Worm (Caenorhabditis elegans): ENCODE data around the gene F31D5.1.

Gene F31D5.1

ce11 chrII:4228112-4228770 is 9.1 kb downstream of the F31D5.1 start (continued):
- TF ChIP-seq C06A6.2 (GFP tag; conservative IDR thresholded peaks at IDR 0.05) = no peak
- no peak for TF ChIP-seq ztf-25 (GFP tag; IDR thresholded peaks at IDR 0.05)
- no peak for TF ChIP-seq efl-1 (GFP tag; optimal IDR thresholded peaks at IDR 0.05)
- TF ChIP-seq lin-40 (tag; optimal IDR thresholded peaks at IDR 0.05) = no peak
- TF ChIP-seq B0261.1 (tag; optimal IDR thresholded peaks at IDR 0.05) = no peak
- no peak for TF ChIP-seq ceh-27 (GFP tag; optimal IDR thresholded peaks at IDR 0.05)
- no peak for TF ChIP-seq ZK185.1 (tag; optimal IDR thresholded peaks at IDR 0.05; ENCODE audit: poor library complexity, severe bottlenecking)
- TF ChIP-seq pha-4 (tag; optimal IDR thresholded peaks at IDR 0.05) = no peak
- TF ChIP-seq Y53F4B.3 (GFP tag; IDR thresholded peaks at IDR 0.05) = no peak
- TF ChIP-seq chd-7 (tag; optimal IDR thresholded peaks at IDR 0.05) = peak; percentile 10
- no peak for TF ChIP-seq madf-3 (GFP tag; IDR thresholded peaks at IDR 0.05)
- TF ChIP-seq F10E7.11 (tag; optimal IDR thresholded peaks at IDR 0.05) = no peak
- TF ChIP-seq B0019.2 (GFP tag; conservative IDR thresholded peaks at IDR 0.05) = no peak
- TF ChIP-seq nhr-90 (tag; optimal IDR thresholded peaks at IDR 0.05) = no peak
- no peak for TF ChIP-seq xnd-1 (tag; optimal IDR thresholded peaks at IDR 0.05)
- no peak for TF ChIP-seq ceh-58 (GFP tag; IDR thresholded peaks at IDR 0.05)
- no peak for TF ChIP-seq T07F8.4 (tag; optimal IDR thresholded peaks at IDR 0.05)
- no peak for TF ChIP-seq egl-44 (GFP tag; IDR thresholded peaks at IDR 0.05)
- TF ChIP-seq dpff-1 (tag; optimal IDR thresholded peaks at IDR 0.05) = no peak
- no peak for TF ChIP-seq ets-4 (GFP tag; optimal IDR thresholded peaks at IDR 0.05)
- no peak for TF ChIP-seq ztf-28 (GFP tag; IDR thresholded peaks at IDR 0.05)
- no peak for TF ChIP-seq let-607 (tag; optimal IDR thresholded peaks at IDR 0.05)
- TF ChIP-seq dox-1 (GFP tag; IDR thresholded peaks at IDR 0.05) = peak; percentile 4; the same call in 1 of the 2 replicates
- TF ChIP-seq lag-1 (GFP tag; IDR thresholded peaks at IDR 0.05) = no peak
- no peak for TF ChIP-seq rpc-1 (optimal IDR thresholded peaks at IDR 0.05)
- no peak for TF ChIP-seq rpc-1 (tag; optimal IDR thresholded peaks at IDR 0.05)
- no peak for TF ChIP-seq snpc-1.3 (tag; optimal IDR thresholded peaks at IDR 0.05; ENCODE audit: insufficient read depth)
- no peak for TF ChIP-seq mel-28 (tag; optimal IDR thresholded peaks at IDR 0.05; ENCODE audit: borderline replicate concordance)
- TF ChIP-seq F33H1.4 (GFP tag; IDR thresholded peaks at IDR 0.05) = peak; percentile 49
- TF ChIP-seq ztf-18 (tag; optimal IDR thresholded peaks at IDR 0.05) = no peak
- no peak; the same call in 1 of the 2 replicates for TF ChIP-seq rcor-1 (GFP tag; IDR thresholded peaks at IDR 0.05)
- no peak for TF ChIP-seq ccch-3 (GFP tag; optimal IDR thresholded peaks at IDR 0.05)
- TF ChIP-seq egrh-3 (GFP tag; IDR thresholded peaks at IDR 0.05) = 0 out of 2 replicates have a peak, but pooled peaks have one; percentile 13
- TF ChIP-seq snpc-3.4 (tag; optimal IDR thresholded peaks at IDR 0.05) = no peak
- TF ChIP-seq pbrm-1 (GFP tag; IDR thresholded peaks at IDR 0.05) = no peak
- TF ChIP-seq ceh-91 (GFP tag; IDR thresholded peaks at IDR 0.05) = no peak
- no peak for TF ChIP-seq F52B5.7 (tag; optimal IDR thresholded peaks at IDR 0.05)
- no peak for TF ChIP-seq hrde-1 (tag; optimal IDR thresholded peaks at IDR 0.05; ENCODE audit: borderline replicate concordance)
- TF ChIP-seq egl-18 (GFP tag; IDR thresholded peaks at IDR 0.05) = no peak
- TF ChIP-seq zfh-2 (GFP tag; conservative IDR thresholded peaks at IDR 0.05) = peak; percentile 74
- no peak for TF ChIP-seq K12H6.12 (tag; optimal IDR thresholded peaks at IDR 0.05)
- TF ChIP-seq atf-7 (tag; optimal IDR thresholded peaks at IDR 0.05) = no peak
- TF ChIP-seq somi-1 (GFP tag; optimal IDR thresholded peaks at IDR 0.05) = no peak
- no peak for TF ChIP-seq nhr-27 (tag; optimal IDR thresholded peaks at IDR 0.05)
- no peak for TF ChIP-seq repo-1 (tag; optimal IDR thresholded peaks at IDR 0.05)
- no peak for TF ChIP-seq lsy-27 (tag; optimal IDR thresholded peaks at IDR 0.05; ENCODE audit: borderline replicate concordance, insufficient read depth)
- no peak for TF ChIP-seq rec-8 (tag; optimal IDR thresholded peaks at IDR 0.05)
- no peak for TF ChIP-seq hlh-12 (tag; optimal IDR thresholded peaks at IDR 0.05)

All from whole organism, young adult.